Fruit fly (Drosophila melanogaster): ENCODE measurements around the gene Ald1.

Ald1 gene

dm6 chr3R:26247801-26248525, 13.4 kb downstream of the Ald1 start (continued):
- TF ChIP-seq CG9797 (GFP tag; optimal IDR thresholded peaks at IDR 0.05): no peak
- TF ChIP-seq CG4328 (GFP tag; optimal IDR thresholded peaks at IDR 0.05): no peak
- TF ChIP-seq insv (GFP tag; optimal IDR thresholded peaks at IDR 0.05): no peak
- no peak for TF ChIP-seq sens (GFP tag)
- no peak for TF ChIP-seq luna (GFP tag; optimal IDR thresholded peaks at IDR 0.05)
- TF ChIP-seq CG4617 (GFP tag; optimal IDR thresholded peaks at IDR 0.05; ENCODE audit: borderline replicate concordance): no peak
- TF ChIP-seq CG10209 (GFP tag; optimal IDR thresholded peaks at IDR 0.05): no peak
- no peak for TF ChIP-seq zfh2 (GFP tag; optimal IDR thresholded peaks at IDR 0.05)
- no peak for TF ChIP-seq CoRest (tag; optimal IDR thresholded peaks at IDR 0.05)
- no peak for TF ChIP-seq tap (tag; optimal IDR thresholded peaks at IDR 0.05)
- no peak for TF ChIP-seq CG16815 (GFP tag; optimal IDR thresholded peaks at IDR 0.05)
- no peak for TF ChIP-seq CG2889 (GFP tag; IDR thresholded peaks at IDR 0.05)
- TF ChIP-seq cad (GFP tag; optimal IDR thresholded peaks at IDR 0.05): peak; percentile 2
- no peak for TF ChIP-seq Nf-YC (tag; optimal IDR thresholded peaks at IDR 0.05)
- no peak for TF ChIP-seq kni (GFP tag; optimal IDR thresholded peaks at IDR 0.05)
- TF ChIP-seq so (GFP tag; IDR thresholded peaks at IDR 0.05): no peak
- TF ChIP-seq nerfin-1 (tag; optimal IDR thresholded peaks at IDR 0.05): no peak
- no peak for TF ChIP-seq ftz-f1 (GFP tag; optimal IDR thresholded peaks at IDR 0.05)
- no peak for TF ChIP-seq lmd (GFP tag; IDR thresholded peaks at IDR 0.05)
- TF ChIP-seq Hr51 (GFP tag; optimal IDR thresholded peaks at IDR 0.05): no peak
- peak; percentile 30 for TF ChIP-seq lab (GFP tag; optimal IDR thresholded peaks at IDR 0.05)
- no peak for TF ChIP-seq CG8944 (GFP tag; optimal IDR thresholded peaks at IDR 0.05)
- TF ChIP-seq Meics (GFP tag; optimal IDR thresholded peaks at IDR 0.05): peak; percentile 5
- peak; percentile 64 for TF ChIP-seq CG2678 (tag; optimal IDR thresholded peaks at IDR 0.05)
- TF ChIP-seq CG13296 (GFP tag; optimal IDR thresholded peaks at IDR 0.05): peak; percentile 30
- no peak; the same call in 2 of the 3 replicates for TF ChIP-seq CG11695 (GFP tag; IDR thresholded peaks at IDR 0.05)
- no peak for TF ChIP-seq HLH4C (GFP tag; IDR thresholded peaks at IDR 0.05; ENCODE audit: partially characterized antibody)
- peak; percentile 68 for TF ChIP-seq Med (GFP tag)
- TF ChIP-seq chm (GFP tag; IDR thresholded peaks at IDR 0.05): no peak
- TF ChIP-seq CG31441 (GFP tag; IDR thresholded peaks at IDR 0.05): 0 out of 2 replicates have a peak, but pooled peaks have one; percentile 18
- TF ChIP-seq Lhr (GFP tag; optimal IDR thresholded peaks at IDR 0.05): no peak
- no peak for TF ChIP-seq Eip74EF (GFP tag; optimal IDR thresholded peaks at IDR 0.05)
- no peak for TF ChIP-seq lbe (GFP tag; optimal IDR thresholded peaks at IDR 0.05)
- no peak for TF ChIP-seq stwl (tag; optimal IDR thresholded peaks at IDR 0.05)
- no peak for TF ChIP-seq tio (GFP tag; optimal IDR thresholded peaks at IDR 0.05)
- no peak for TF ChIP-seq prd (optimal IDR thresholded peaks at IDR 0.05)
- TF ChIP-seq prd (GFP tag; IDR thresholded peaks at IDR 0.05): no peak
- TF ChIP-seq H2.0 (GFP tag; IDR thresholded peaks at IDR 0.05): no peak
- no peak for TF ChIP-seq CG8388 (GFP tag; optimal IDR thresholded peaks at IDR 0.05)
- TF ChIP-seq Mes4 (GFP tag; optimal IDR thresholded peaks at IDR 0.05): no peak
- TF ChIP-seq CG4424 (GFP tag; optimal IDR thresholded peaks at IDR 0.05): no peak
- TF ChIP-seq Antp (GFP tag; optimal IDR thresholded peaks at IDR 0.05): no peak
- TF ChIP-seq CG17359 (tag; optimal IDR thresholded peaks at IDR 0.05): no peak
- TF ChIP-seq sima (GFP tag; optimal IDR thresholded peaks at IDR 0.05): no peak
- no peak for TF ChIP-seq br (optimal IDR thresholded peaks at IDR 0.05)
- no peak for TF ChIP-seq jigr1 (GFP tag; IDR thresholded peaks at IDR 0.05)
- TF ChIP-seq Mad (GFP tag; optimal IDR thresholded peaks at IDR 0.05): no peak
- no peak for TF ChIP-seq CG4360 (GFP tag; IDR thresholded peaks at IDR 0.05)
- TF ChIP-seq gem (tag; optimal IDR thresholded peaks at IDR 0.05): peak; percentile 40
- TF ChIP-seq CG3847 (GFP tag; IDR thresholded peaks at IDR 0.05): no peak
- no peak for TF ChIP-seq trh (GFP tag; optimal IDR thresholded peaks at IDR 0.05)
